Fruit fly (Drosophila melanogaster) whole organism, embryonic: ENCODE measurements around the gene Cmtr1.

Experiments
- CG13296 ChIP-seq: fragments of 200-800 bp; sonication (Bioruptor generic); optimal IDR thresholded peaks from 3 replicates; lab custom pipeline; 2018; ENCODE audit warnings: missing biosample characterization, mild to moderate bottlenecking, missing genetic modification characterization
- CG9215 ChIP-seq: fragments of 200-800 bp; sonication (Bioruptor generic); IDR thresholded peaks from 2 replicates; pipeline ENCODE4 v1.3.6; 2022; ENCODE audit warnings: missing biosample characterization, missing genetic modification characterization
- Gug ChIP-seq: fragments of 200-800 bp; sonication (Bioruptor generic); IDR thresholded peaks from 4 replicates; pipeline ENCODE4 v1.3.6; 2022; ENCODE audit warnings: missing biosample characterization, missing genetic modification characterization
- Taf1 ChIP-seq: fragments of 200-800 bp; sonication (Bioruptor generic); IDR thresholded peaks from 2 replicates; pipeline ENCODE4 v1.3.6; 2022; ENCODE audit warnings: missing biosample characterization, missing genetic modification characterization

DNA sequence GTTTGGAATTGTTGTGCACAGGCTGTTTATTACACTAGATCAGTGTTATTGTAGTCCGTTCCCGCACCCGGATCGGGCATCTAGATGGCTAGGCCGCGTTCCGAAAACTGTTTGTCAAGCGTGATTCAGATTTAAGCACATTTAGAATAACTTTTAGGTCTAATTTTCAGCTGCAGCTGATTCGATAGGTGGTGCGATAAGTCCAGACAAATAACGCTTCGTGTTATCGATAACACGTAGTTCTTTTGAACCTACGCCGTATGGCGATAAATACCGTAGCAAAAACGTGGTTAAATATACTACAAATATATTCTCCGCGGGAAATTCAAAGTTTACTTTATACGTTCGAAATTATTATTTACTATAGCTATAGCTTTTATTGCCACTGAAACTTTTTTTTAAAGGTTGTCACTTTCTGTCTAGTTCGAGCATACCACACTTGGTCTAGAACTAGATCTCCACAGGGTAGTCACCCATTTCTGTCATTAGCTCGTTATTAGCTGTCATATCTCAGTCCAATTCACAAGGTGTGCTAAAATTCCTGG lies at the start of gene Cmtr1, which contains the start of gene CG15375:
- TF ChIP-seq Gug (GFP tag; lab: Robert Waterston, UW) (no peak), CG9215 (no peak), Taf1 (no peak), CG13296 (GFP tag; lab: Kevin White, UChicago) (no peak)
